Fruit fly (Drosophila melanogaster) S2 (cell line): ENCODE measurements around the gene can.

Experiments used
- CG8478 ChIP-seq: fragments of >200 bp; optimal IDR thresholded peaks from 2 replicates; lab custom pipeline; 2018
- CTCF ChIP-seq, 2 experiments: fragments of >200 bp; optimal IDR thresholded peaks; 2 replicates each; lab custom pipeline; 2018

DNA sequence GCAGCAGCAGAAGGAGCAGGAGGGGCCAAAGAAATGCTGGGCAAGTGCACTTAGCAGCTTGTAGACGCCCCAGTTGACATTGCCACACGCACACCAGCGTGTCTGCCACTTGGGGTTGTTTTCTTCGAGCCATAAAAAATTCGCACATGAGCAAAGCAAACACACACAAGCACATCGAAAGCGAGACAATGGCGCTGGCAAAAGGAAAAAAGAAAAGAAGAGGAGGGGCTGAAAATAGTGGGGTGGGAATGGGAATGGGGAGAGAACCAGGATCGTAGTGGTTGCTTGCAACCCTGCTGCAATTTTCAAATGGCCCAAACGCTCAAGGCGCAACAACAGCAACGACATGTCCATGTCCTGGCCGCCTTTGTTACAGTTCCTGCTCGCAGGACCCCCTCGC, 19.8 kb downstream of the can start:
- TF ChIP-seq CTCF (optimal IDR thresholded peaks at IDR 0.05; lab: Kevin White, UChicago) (peak in 1 of 2 experiments; percentile 16), CG8478 (lab: Kevin White, UChicago) (no peak)
